Worm (Caenorhabditis elegans) whole organism, L1 larva: ENCODE results near the gene htas-1.
A peak's percentile ranks its signal among the peaks of the same experiment; 100 is the strongest.

Experiments used
- C04F5.9 ChIP-seq: sonication (generic microtip); optimal IDR thresholded peaks from 2 replicates; lab custom pipeline; 2016; ENCODE audit warnings: missing genetic modification characterization, missing compliant biosample characterization
- Y116A8C.19 ChIP-seq: sonication (generic microtip); optimal IDR thresholded peaks from 2 replicates; lab custom pipeline; 2016; ENCODE audit warnings: missing compliant biosample characterization, missing genetic modification characterization, borderline replicate concordance
- ama-1 ChIP-seq: fragments of 150-350 bp; optimal IDR thresholded peaks from 2 replicates; lab custom pipeline; 2014
- ceh-63 ChIP-seq: fragments of 200-800 bp; sonication (Bioruptor generic); optimal IDR thresholded peaks from 2 replicates; lab custom pipeline; 2018; ENCODE audit warnings: mild to moderate bottlenecking, missing genetic modification characterization, missing compliant biosample characterization
- ceh-8 ChIP-seq: fragments of 200-800 bp; sonication (Bioruptor generic); optimal IDR thresholded peaks from 2 replicates; lab custom pipeline; 2018; ENCODE audit warnings: mild to moderate bottlenecking, missing genetic modification characterization, moderate library complexity, missing compliant biosample characterization
- ceh-82 ChIP-seq, 3 experiments: fragments of 150-350 bp in 1 of 3; sonication (generic microtip) in 2 of 3; optimal IDR thresholded peaks; 2 replicates each; lab custom pipeline; 2014 to 2017; ENCODE audit warnings: missing biosample characterization in 3 of 3, missing genetic modification characterization in 3 of 3
- dpl-1 ChIP-seq, 3 experiments: fragments of 150-350 bp in 2 of 3; sonication (generic microtip) in 1 of 3; optimal IDR thresholded peaks; 2 replicates each; lab custom pipeline; 2014 to 2017; ENCODE audit warnings: missing biosample characterization in 3 of 3, missing genetic modification characterization in 3 of 3, missing genetic modification reagents in 3 of 3
- dsc-1 ChIP-seq: sonication (generic microtip); optimal IDR thresholded peaks from 2 replicates; lab custom pipeline; 2016; ENCODE audit warnings: mild to moderate bottlenecking, missing genetic modification characterization, missing compliant biosample characterization
- egl-13 ChIP-seq: sonication (generic microtip); optimal IDR thresholded peaks from 2 replicates; lab custom pipeline; 2016; ENCODE audit warnings: missing genotype, missing genetic modification reagents, missing genetic modification characterization, missing compliant biosample characterization
- elt-2 ChIP-seq: sonication (generic microtip); optimal IDR thresholded peaks from 2 replicates; lab custom pipeline; 2016; ENCODE audit warnings: missing genetic modification characterization, mild to moderate bottlenecking, inconsistent platforms, missing compliant biosample characterization, missing genetic modification reagents
- elt-3 ChIP-seq, 6 experiments: fragments of 150-350 bp in 1 of 6; sonication (generic microtip); optimal IDR thresholded peaks; 2 replicates each; lab custom pipeline; 2017 to 2018; ENCODE audit warnings: missing biosample characterization in 6 of 6, missing genetic modification characterization in 6 of 6, inconsistent platforms in 1 of 6
- fkh-10 ChIP-seq: sonication (generic microtip); optimal IDR thresholded peaks from 2 replicates; lab custom pipeline; 2017; ENCODE audit warnings: missing biosample characterization, missing genetic modification reagents, missing genetic modification characterization
- fkh-4 ChIP-seq: sonication (generic microtip); optimal IDR thresholded peaks from 2 replicates; lab custom pipeline; 2016; ENCODE audit warnings: missing compliant biosample characterization, missing genetic modification characterization, borderline replicate concordance
- fkh-8 ChIP-seq: sonication (generic microtip); optimal IDR thresholded peaks from 2 replicates; lab custom pipeline; 2016; ENCODE audit warnings: mild to moderate bottlenecking, missing genetic modification characterization, missing compliant biosample characterization
- fos-1 ChIP-seq: fragments of 150-350 bp; optimal IDR thresholded peaks from 2 replicates; lab custom pipeline; 2014; ENCODE audit warnings: missing biosample characterization, missing genetic modification characterization
- grh-1 ChIP-seq: fragments of 200-800 bp; sonication (Bioruptor generic); IDR thresholded peaks from 2 replicates; pipeline ENCODE4 v1.3.6; 2022; ENCODE audit warnings: missing genetic modification reagents, missing genetic modification characterization, missing compliant biosample characterization
- hlh-17 ChIP-seq: fragments of 200-800 bp; sonication (Bioruptor generic); optimal IDR thresholded peaks from 2 replicates; lab custom pipeline; 2018; ENCODE audit warnings: missing genetic modification characterization, mild to moderate bottlenecking, missing compliant biosample characterization, moderate library complexity, borderline replicate concordance
- hpl-2 ChIP-seq: fragments of 150-350 bp; optimal IDR thresholded peaks from 2 replicates; lab custom pipeline; 2014; ENCODE audit warnings: missing biosample characterization, missing genetic modification reagents, missing genetic modification characterization
- irx-1 ChIP-seq: sonication (generic microtip); optimal IDR thresholded peaks from 2 replicates; lab custom pipeline; 2016; ENCODE audit warnings: missing genetic modification characterization, missing compliant biosample characterization
- jun-1 ChIP-seq: fragments of 150-350 bp; optimal IDR thresholded peaks from 2 replicates; lab custom pipeline; 2014; ENCODE audit warnings: missing biosample characterization, missing genetic modification reagents, missing genetic modification characterization
- lin-13 ChIP-seq: fragments of 150-350 bp; optimal IDR thresholded peaks from 2 replicates; lab custom pipeline; 2014; ENCODE audit warnings: missing biosample characterization, missing genetic modification reagents, missing genetic modification characterization
- lin-35 ChIP-seq, 2 experiments: fragments of 150-350 bp; optimal IDR thresholded peaks; 2 replicates each; lab custom pipeline; 2014; ENCODE audit warnings: missing biosample characterization in 2 of 2, missing genetic modification characterization in 2 of 2, missing genetic modification reagents in 2 of 2
- lir-3 ChIP-seq: sonication (generic microtip); optimal IDR thresholded peaks from 2 replicates; lab custom pipeline; 2016; ENCODE audit warnings: mild to moderate bottlenecking, missing genetic modification characterization, moderate library complexity, missing compliant biosample characterization; ENCODE audit not compliant: poor library complexity
- lsy-2 ChIP-seq, 2 experiments: fragments of 150-350 bp; optimal IDR thresholded peaks; 2 replicates each; lab custom pipeline; 2014; ENCODE audit warnings: missing biosample characterization in 2 of 2, missing genetic modification characterization in 2 of 2
- mab-9 ChIP-seq: fragments of 200-800 bp; sonication (Bioruptor generic); IDR thresholded peaks from 2 replicates; pipeline ENCODE4 v1.3.6; 2022; ENCODE audit warnings: missing genetic modification reagents, missing genetic modification characterization, missing compliant biosample characterization
- mep-1 ChIP-seq: fragments of 150-350 bp; optimal IDR thresholded peaks from 2 replicates; lab custom pipeline; 2014; ENCODE audit warnings: missing biosample characterization, missing genetic modification characterization
- nhr-12 ChIP-seq: sonication (generic microtip); optimal IDR thresholded peaks from 2 replicates; lab custom pipeline; 2017; ENCODE audit warnings: missing biosample characterization, missing genetic modification characterization
- nhr-20 ChIP-seq: sonication (generic microtip); optimal IDR thresholded peaks from 2 replicates; lab custom pipeline; 2016; ENCODE audit warnings: mild to moderate bottlenecking, missing genetic modification characterization, missing compliant biosample characterization
- nhr-237 ChIP-seq: fragments of 150-350 bp; optimal IDR thresholded peaks from 2 replicates; lab custom pipeline; 2014; ENCODE audit warnings: missing biosample characterization, missing genetic modification characterization
- nhr-28 ChIP-seq: fragments of 150-350 bp; optimal IDR thresholded peaks from 2 replicates; lab custom pipeline; 2014; ENCODE audit warnings: missing biosample characterization, missing genetic modification characterization
- nhr-47 ChIP-seq: sonication (generic microtip); optimal IDR thresholded peaks from 2 replicates; lab custom pipeline; 2016; ENCODE audit warnings: mild to moderate bottlenecking, missing genetic modification characterization, moderate library complexity, missing compliant biosample characterization
- nhr-77 ChIP-seq: fragments of 150-350 bp; optimal IDR thresholded peaks from 2 replicates; lab custom pipeline; 2014; ENCODE audit warnings: missing biosample characterization, missing genetic modification characterization
- nhr-84 ChIP-seq: sonication (generic microtip); optimal IDR thresholded peaks from 2 replicates; lab custom pipeline; 2017; ENCODE audit warnings: missing biosample characterization, missing genetic modification characterization
- nhr-85 ChIP-seq: sonication (generic microtip); peaks from one replicate; lab custom pipeline; 2016; ENCODE audit warnings: missing genetic modification characterization, inconsistent platforms, missing compliant biosample characterization
- nhr-90 ChIP-seq: sonication (generic microtip); optimal IDR thresholded peaks from 2 replicates; lab custom pipeline; 2016; ENCODE audit warnings: mild to moderate bottlenecking, missing genetic modification characterization, missing compliant biosample characterization; ENCODE audit not compliant: poor library complexity
- pag-3 ChIP-seq: sonication (generic microtip); optimal IDR thresholded peaks from 2 replicates; lab custom pipeline; 2017; ENCODE audit warnings: missing genetic modification characterization, mild to moderate bottlenecking, missing compliant biosample characterization, antibody characterized with exemption, borderline replicate concordance; ENCODE audit not compliant: insufficient read depth
- pax-3 ChIP-seq: fragments of 200-800 bp; sonication (Bioruptor generic); optimal IDR thresholded peaks from 2 replicates; lab custom pipeline; 2018; ENCODE audit warnings: mild to moderate bottlenecking, missing genetic modification characterization, moderate library complexity, missing compliant biosample characterization
- pqm-1 ChIP-seq: sonication (generic microtip); optimal IDR thresholded peaks from 3 replicates; lab custom pipeline; 2017; ENCODE audit warnings: missing biosample characterization, missing genetic modification characterization
- sptf-1 ChIP-seq: fragments of 150-350 bp; optimal IDR thresholded peaks from 2 replicates; lab custom pipeline; 2014; ENCODE audit warnings: missing biosample characterization, missing genetic modification characterization
- swsn-7 ChIP-seq: sonication (generic microtip); optimal IDR thresholded peaks from 2 replicates; lab custom pipeline; 2016; ENCODE audit warnings: missing genetic modification characterization, missing compliant biosample characterization
- unc-130 ChIP-seq: fragments of 150-350 bp; optimal IDR thresholded peaks from 2 replicates; lab custom pipeline; 2017; ENCODE audit warnings: missing biosample characterization, missing genetic modification characterization, inconsistent platforms

htas-1 gene

DNA sequence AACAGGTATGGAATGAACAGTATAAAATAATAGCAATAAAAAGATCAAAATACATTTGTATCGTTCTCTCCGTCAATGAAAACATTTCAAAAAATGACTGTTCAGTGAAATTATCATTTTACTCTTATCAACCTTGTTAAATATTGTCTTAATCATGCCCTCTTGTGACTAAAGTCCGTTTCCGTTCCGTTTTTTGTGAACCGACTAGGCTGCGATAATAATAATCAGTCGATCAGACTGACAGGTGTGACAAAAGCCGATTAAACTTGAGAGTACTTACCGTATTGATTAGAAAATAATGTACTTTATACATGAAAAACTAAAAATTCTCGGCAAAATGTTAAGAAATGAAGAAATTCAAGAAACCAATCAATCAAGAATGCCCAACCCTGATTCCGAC, 819 bp downstream of the htas-1 start, which contains the start of gene ins-7:
Gene ins-7, minus strand, starts transcription at position 332 of the 400 bp plus-strand sequence.
- TF ChIP-seq lsy-2 (tag; optimal IDR thresholded peaks at IDR 0.05; lab: Kevin White, UChicago) (no peak), elt-2 (tag; lab: Kevin White, UChicago) (peak; percentile 83), swsn-7 (tag; lab: Kevin White, UChicago) (no peak), lin-35 (GFP tag; optimal IDR thresholded peaks at IDR 0.05; lab: Kevin White, UChicago) (no peak), grh-1 (GFP tag; lab: Robert Waterston, UW) (no peak)

DNA sequence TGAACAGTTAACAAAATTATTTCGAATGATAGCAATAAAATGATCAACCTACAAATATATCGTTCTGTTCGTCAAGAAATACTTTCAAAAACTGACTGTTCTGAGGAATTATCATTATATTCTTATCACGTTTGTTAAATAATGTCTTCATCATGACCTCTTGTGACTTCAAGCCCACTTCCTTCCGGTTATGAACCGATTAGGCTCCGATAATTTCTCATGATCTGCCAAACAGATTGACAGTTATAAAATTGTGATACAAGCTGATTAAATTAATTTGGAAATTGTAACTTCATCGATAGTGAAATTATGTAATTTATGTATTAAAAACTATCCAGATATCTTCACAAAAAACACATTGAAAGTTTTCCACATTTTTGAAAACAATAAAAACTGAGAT, 2.5 kb downstream of the htas-1 start, which contains the start of gene ins-8:
Gene ins-8, minus strand, starts transcription at position 101 of the 400 bp plus-strand sequence.
- TF ChIP-seq elt-3 (tag; optimal IDR thresholded peaks at IDR 0.05; lab: Kevin White, UChicago): no peak
- no peak for TF ChIP-seq ceh-63 (GFP tag; lab: Kevin White, UChicago)
- no peak for TF ChIP-seq nhr-12 (tag; lab: Kevin White, UChicago)
- TF ChIP-seq nhr-77 (tag; lab: Kevin White, UChicago): no peak
- no peak for TF ChIP-seq Y116A8C.19 (tag; lab: Kevin White, UChicago)
- no peak for TF ChIP-seq fkh-4
- no peak for TF ChIP-seq dpl-1 (GFP tag; optimal IDR thresholded peaks at IDR 0.05; lab: Kevin White, UChicago)
- TF ChIP-seq ceh-8 (GFP tag; lab: Kevin White, UChicago): no peak
- no peak for TF ChIP-seq hpl-2 (GFP tag; lab: Kevin White, UChicago)
- TF ChIP-seq irx-1 (tag; lab: Kevin White, UChicago): no peak
- no peak for TF ChIP-seq grh-1 (GFP tag; lab: Robert Waterston, UW)
- no peak for TF ChIP-seq nhr-84 (tag; lab: Kevin White, UChicago)
- no peak for TF ChIP-seq ceh-82 (tag; optimal IDR thresholded peaks at IDR 0.05; lab: Kevin White, UChicago)
- TF ChIP-seq egl-13: no peak
- TF ChIP-seq nhr-85 (tag; lab: Kevin White, UChicago): no peak
- TF ChIP-seq elt-2 (tag; lab: Kevin White, UChicago): no peak
- no peak for TF ChIP-seq mab-9 (GFP tag; lab: Robert Waterston, UW)
- no peak for TF ChIP-seq pax-3 (tag; lab: Kevin White, UChicago)

DNA sequence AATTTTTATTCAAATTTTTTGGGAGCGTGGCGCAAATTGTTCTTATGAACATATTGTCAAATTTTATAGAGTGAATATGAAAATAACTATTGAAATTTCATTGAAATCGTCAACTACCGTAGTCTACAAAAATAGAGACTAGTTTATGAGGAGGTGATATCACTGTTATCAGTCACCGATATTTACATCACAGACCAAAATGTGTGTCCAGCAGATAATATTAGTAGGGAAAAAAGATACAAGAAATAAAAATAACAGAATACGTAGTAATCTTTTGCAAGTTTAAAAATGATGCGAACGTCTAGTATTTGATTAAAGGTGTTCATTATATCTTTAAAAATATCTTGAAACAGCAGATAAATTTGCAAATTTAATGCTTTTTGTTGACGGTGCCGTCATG, 4.0 kb downstream of the htas-1 start:
- no peak for TF ChIP-seq grh-1 (GFP tag; lab: Robert Waterston, UW)
- TF ChIP-seq pqm-1 (tag; lab: Kevin White, UChicago): no peak
- TF ChIP-seq elt-3 (tag; optimal IDR thresholded peaks at IDR 0.05; lab: Kevin White, UChicago): no peak
- no peak for TF ChIP-seq lin-35 (GFP tag; optimal IDR thresholded peaks at IDR 0.05; lab: Kevin White, UChicago)
- peak; percentile 30 for TF ChIP-seq nhr-85 (tag; lab: Kevin White, UChicago)
- no peak for TF ChIP-seq swsn-7 (tag; lab: Kevin White, UChicago)

DNA sequence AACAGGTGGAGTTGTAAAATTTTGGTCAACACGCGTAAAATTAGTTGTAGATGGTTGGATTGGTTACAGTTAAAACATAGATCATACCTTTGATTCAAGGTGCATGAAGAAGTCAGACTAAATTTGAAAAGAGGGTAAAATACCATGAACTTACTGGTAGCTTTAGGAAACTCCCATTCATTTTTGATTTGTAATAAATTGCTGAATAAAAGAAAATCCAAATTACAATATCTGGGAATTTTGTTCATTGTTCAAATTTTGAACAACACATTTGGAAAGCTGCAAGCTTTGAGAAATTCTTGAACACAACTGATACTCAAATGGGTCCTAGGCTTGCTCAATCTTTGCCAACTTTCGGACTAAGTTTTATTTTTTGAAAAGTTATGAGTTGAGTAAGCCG, 5.3 kb downstream of the htas-1 start:
- TF ChIP-seq pag-3 (tag; lab: Kevin White, UChicago) (no peak), nhr-20 (tag; lab: Kevin White, UChicago) (no peak), C04F5.9 (tag; lab: Kevin White, UChicago) (no peak), lin-13 (no peak), nhr-28 (tag; lab: Kevin White, UChicago) (no peak), unc-130 (tag; lab: Kevin White, UChicago) (no peak)

DNA sequence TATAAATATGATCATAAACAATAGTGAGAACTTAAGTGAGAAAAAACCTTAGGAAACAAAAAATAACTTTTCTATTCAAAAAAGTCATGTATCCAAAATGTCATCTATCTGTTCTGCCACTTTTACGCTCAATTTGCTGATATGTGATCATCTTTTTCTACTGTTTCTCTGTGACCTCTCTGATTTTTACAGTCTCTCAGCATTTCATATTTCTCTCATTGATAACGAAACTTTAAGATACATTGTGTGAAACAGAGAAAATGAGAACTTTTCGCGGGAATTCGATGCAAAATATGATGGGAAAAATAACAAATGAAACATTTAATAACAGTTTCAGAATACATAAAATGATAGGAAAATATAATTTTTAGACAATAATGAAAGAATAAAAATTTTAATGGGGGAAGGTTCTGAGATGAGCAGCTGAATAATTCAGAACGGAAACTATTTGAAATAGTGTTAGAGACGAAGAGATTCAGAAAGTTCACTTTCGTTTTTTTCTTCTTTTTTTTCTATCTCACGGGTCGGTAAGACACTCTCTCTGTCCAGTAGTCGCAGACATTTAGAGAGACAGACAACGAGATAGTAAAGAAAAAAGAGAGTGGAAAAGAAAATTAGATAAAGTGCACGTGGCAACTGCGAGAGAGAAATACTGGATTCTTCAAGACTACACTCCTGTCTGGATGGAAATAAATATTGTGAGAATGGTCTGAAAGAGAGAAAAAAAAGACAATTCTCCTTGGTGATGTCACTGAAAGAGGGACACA, 5.9 kb downstream of the htas-1 start:
- TF ChIP-seq nhr-47 (tag; lab: Kevin White, UChicago) (peak; percentile 77), ama-1 (no peak), dsc-1 (tag; lab: Kevin White, UChicago) (peak; percentile 60), fkh-10 (GFP tag; lab: Kevin White, UChicago) (peak; percentile 55), jun-1 (peak; percentile 38), lsy-2 (tag; optimal IDR thresholded peaks at IDR 0.05; lab: Kevin White, UChicago) (peak; percentile 74 to 84), nhr-237 (tag; lab: Kevin White, UChicago) (peak; percentile 17), sptf-1 (tag; lab: Kevin White, UChicago) (no peak), hlh-17 (GFP tag; lab: Kevin White, UChicago) (no peak), pax-3 (tag; lab: Kevin White, UChicago) (no peak), lin-13 (peak; percentile 28), nhr-90 (tag; lab: Kevin White, UChicago) (peak; percentile 55), pqm-1 (tag; lab: Kevin White, UChicago) (peak; percentile 30), mep-1 (tag; lab: Kevin White, UChicago) (peak; percentile 82), fos-1 (tag; lab: Kevin White, UChicago) (peak; percentile 77), grh-1 (GFP tag; lab: Robert Waterston, UW) (0 out of 2 replicates have a peak, but pooled peaks have one; percentile 31), fkh-8 (tag; lab: Kevin White, UChicago) (peak; percentile 19), nhr-20 (tag; lab: Kevin White, UChicago) (peak; percentile 96), lir-3 (peak; percentile 43)
